Worm (Caenorhabditis elegans): Measurements from ENCODE around the gene ceh-57.

ce11 chrII:10367202-10367601, at the start of gene ceh-57:
- TF ChIP-seq pqm-1 (tag; optimal IDR thresholded peaks at IDR 0.05) (no peak), nfya-1 (tag; optimal IDR thresholded peaks at IDR 0.05; ENCODE audit: insufficient read depth) (no peak), ama-1 (optimal IDR thresholded peaks at IDR 0.05) (no peak), tbx-2 (tag; optimal IDR thresholded peaks at IDR 0.05) (no peak), ztf-4 (tag; optimal IDR thresholded peaks at IDR 0.05) (no peak), nhr-12 (tag; optimal IDR thresholded peaks at IDR 0.05) (no peak), nhr-28 (tag; optimal IDR thresholded peaks at IDR 0.05) (no peak)
